Worm (Caenorhabditis elegans) whole organism, midembryonic: ENCODE data around the gene M110.10.

Experiments used
- T22C8.4 ChIP-seq: fragments of 200-800 bp; sonication (Bioruptor generic); IDR thresholded peaks from 2 replicates; pipeline ENCODE4 v1.3.6; 2022; ENCODE audit warnings: missing genetic modification characterization, missing compliant biosample characterization
- flt-1 ChIP-seq: fragments of 200-800 bp; sonication (Bioruptor generic); IDR thresholded peaks from 2 replicates; pipeline ENCODE4 v1.3.6; 2022; ENCODE audit warnings: missing genetic modification characterization, missing compliant biosample characterization
- klf-2 ChIP-seq: fragments of 200-800 bp; sonication (Bioruptor generic); conservative IDR thresholded peaks from 2 replicates; pipeline ENCODE4 v1.3.6; 2022; ENCODE audit warnings: missing genetic modification reagents, missing genetic modification characterization, missing compliant biosample characterization
- tab-1 ChIP-seq: fragments of 200-800 bp; sonication (Bioruptor generic); IDR thresholded peaks from 2 replicates; pipeline ENCODE4 v1.3.6; 2022; ENCODE audit warnings: missing genetic modification characterization, missing compliant biosample characterization
- ztf-23 ChIP-seq: fragments of 200-800 bp; sonication (Bioruptor generic); IDR thresholded peaks from 2 replicates; pipeline ENCODE4 v1.3.6; 2022; ENCODE audit warnings: missing genetic modification reagents, missing genetic modification characterization, missing compliant biosample characterization

ce11 chrII:8209476-8209875, 4.8 kb downstream of the M110.10 start, which contains the start of gene M110.8:
- TF ChIP-seq flt-1 (GFP tag; lab: Robert Waterston, UW) (no peak), ztf-23 (GFP tag; lab: Robert Waterston, UW) (no peak), T22C8.4 (GFP tag; lab: Robert Waterston, UW) (no peak), tab-1 (GFP tag; lab: Robert Waterston, UW) (no peak), klf-2 (no peak)
